Fruit fly (Drosophila melanogaster) whole organism, pupa: ENCODE data around the gene CG46310.

ENCODE experiments used
- CG10348 ChIP-seq: fragments of 200-800 bp; sonication (Bioruptor generic); IDR thresholded peaks from 2 replicates; pipeline ENCODE4 v1.3.6; 2022; ENCODE audit warnings: missing biosample characterization, missing genetic modification characterization
- CG12605 ChIP-seq: fragments of 200-800 bp; sonication (Bioruptor generic); IDR thresholded peaks from 2 replicates; pipeline ENCODE4 v1.3.6; 2022; ENCODE audit warnings: missing biosample characterization, missing genetic modification characterization
- CG13204 ChIP-seq: fragments of 200-800 bp; sonication (Bioruptor generic); optimal IDR thresholded peaks from 2 replicates; lab custom pipeline; 2018; ENCODE audit warnings: missing biosample characterization, mild to moderate bottlenecking, missing genetic modification characterization, moderate library complexity
- CG14655 ChIP-seq: fragments of 200-800 bp; sonication (Bioruptor generic); optimal IDR thresholded peaks from 3 replicates; lab custom pipeline; 2017; ENCODE audit warnings: mild to moderate bottlenecking, missing biosample characterization, missing genetic modification reagents, missing genetic modification characterization
- CG15710 ChIP-seq: fragments of 200-800 bp; sonication (Bioruptor generic); optimal IDR thresholded peaks from 2 replicates; lab custom pipeline; 2018; ENCODE audit warnings: missing biosample characterization, mild to moderate bottlenecking, missing genetic modification characterization, moderate library complexity
- CG17806 ChIP-seq: fragments of 200-800 bp; sonication (Bioruptor generic); optimal IDR thresholded peaks from 2 replicates; lab custom pipeline; 2018; ENCODE audit warnings: missing biosample characterization, mild to moderate bottlenecking, missing genetic modification characterization, moderate library complexity
- CG32121 ChIP-seq: fragments of 200-800 bp; sonication (Bioruptor generic); IDR thresholded peaks from 2 replicates; pipeline ENCODE4 v1.3.6; 2022; ENCODE audit warnings: missing biosample characterization, missing genetic modification characterization
- CG34367 ChIP-seq: fragments of 200-800 bp; sonication (Bioruptor generic); optimal IDR thresholded peaks from 2 replicates; lab custom pipeline; 2018; ENCODE audit warnings: missing biosample characterization, mild to moderate bottlenecking, missing genetic modification characterization
- CG4496 ChIP-seq: fragments of 200-800 bp; sonication (Bioruptor generic); IDR thresholded peaks from 3 replicates; pipeline ENCODE4 v1.3.6; 2022; ENCODE audit warnings: missing biosample characterization, missing genetic modification characterization
- CG8159 ChIP-seq: fragments of 200-800 bp; sonication (Bioruptor generic); optimal IDR thresholded peaks from 3 replicates; lab custom pipeline; 2018; ENCODE audit warnings: missing biosample characterization, mild to moderate bottlenecking, missing genetic modification characterization, moderate library complexity
- CG8301 ChIP-seq: fragments of 200-800 bp; sonication (Bioruptor generic); optimal IDR thresholded peaks from 2 replicates; lab custom pipeline; 2018; ENCODE audit warnings: missing biosample characterization, mild to moderate bottlenecking, missing genetic modification characterization
- CG9948 ChIP-seq: fragments of 200-800 bp; sonication (Bioruptor generic); optimal IDR thresholded peaks from 2 replicates; lab custom pipeline; 2018; ENCODE audit warnings: missing biosample characterization, mild to moderate bottlenecking, missing genetic modification characterization, moderate library complexity
- D1 ChIP-seq: fragments of 200-800 bp; sonication (Bioruptor generic); optimal IDR thresholded peaks from 2 replicates; lab custom pipeline; 2018; ENCODE audit warnings: missing biosample characterization, mild to moderate bottlenecking, missing genetic modification characterization, moderate library complexity
- EcR ChIP-seq: fragments of 200-800 bp; sonication (Bioruptor generic); optimal IDR thresholded peaks from 3 replicates; lab custom pipeline; 2019; ENCODE audit warnings: missing biosample characterization, missing genetic modification characterization, mild to moderate bottlenecking, moderate library complexity, missing genetic modification reagents
- Ets98B ChIP-seq: fragments of 200-800 bp; sonication (Bioruptor generic); IDR thresholded peaks from 2 replicates; pipeline ENCODE4 v1.3.6; 2022; ENCODE audit warnings: missing biosample characterization, missing genetic modification characterization
- Pif1A ChIP-seq: fragments of 200-800 bp; sonication (Bioruptor generic); optimal IDR thresholded peaks from 3 replicates; lab custom pipeline; 2016; ENCODE audit warnings: missing biosample characterization, missing genetic modification characterization
- Pif1B ChIP-seq: fragments of 200-800 bp; sonication (Bioruptor generic); optimal IDR thresholded peaks from 3 replicates; lab custom pipeline; 2016; ENCODE audit warnings: missing biosample characterization, missing genetic modification characterization
- Snoo ChIP-seq: fragments of 200-800 bp; sonication (Bioruptor generic); optimal IDR thresholded peaks from 3 replicates; lab custom pipeline; 2017; ENCODE audit warnings: missing biosample characterization, mild to moderate bottlenecking, missing genetic modification characterization, inconsistent platforms
- fd96Ca ChIP-seq: fragments of 200-800 bp; sonication (Bioruptor generic); IDR thresholded peaks from 3 replicates; pipeline ENCODE4 v1.3.6; 2022; ENCODE audit warnings: missing biosample characterization, missing genetic modification characterization
- gl ChIP-seq: fragments of 200-800 bp; sonication (Bioruptor generic); optimal IDR thresholded peaks from 2 replicates; lab custom pipeline; 2018; ENCODE audit warnings: missing biosample characterization, mild to moderate bottlenecking, missing genetic modification characterization
- rn ChIP-seq: fragments of 200-800 bp; sonication (Bioruptor generic); IDR thresholded peaks from 2 replicates; pipeline ENCODE4 v1.3.6; 2022; ENCODE audit warnings: missing biosample characterization, missing genetic modification characterization

The CG46310 gene

dm6 chr3R:23176445-23177087 lies 2.9 kb downstream of the CG46310 start:
- no peak for TF ChIP-seq D1 (tag; lab: Kevin White, UChicago)
- no peak for TF ChIP-seq CG15710 (tag; lab: Kevin White, UChicago)
- TF ChIP-seq EcR (GFP tag; lab: Kevin White, UChicago): no peak
- no peak for TF ChIP-seq Ets98B (GFP tag; lab: Robert Waterston, UW)
- peak; percentile 6 for TF ChIP-seq Pif1B (GFP tag; lab: Kevin White, UChicago)
- TF ChIP-seq gl: peak; percentile 14
- TF ChIP-seq CG4496 (GFP tag; lab: Robert Waterston, UW): no peak
- no peak for TF ChIP-seq CG9948
- TF ChIP-seq fd96Ca (GFP tag; lab: Robert Waterston, UW): no peak
- no peak for TF ChIP-seq CG14655
- no peak for TF ChIP-seq CG8301 (tag; lab: Kevin White, UChicago)
- TF ChIP-seq CG32121 (GFP tag; lab: Robert Waterston, UW): no peak
- TF ChIP-seq Pif1A (GFP tag; lab: Kevin White, UChicago): peak; percentile 39
- no peak for TF ChIP-seq CG8159
- TF ChIP-seq CG17806 (tag; lab: Kevin White, UChicago): no peak
- peak; percentile 40 for TF ChIP-seq Snoo (tag; lab: Kevin White, UChicago)
- TF ChIP-seq CG10348 (GFP tag; lab: Robert Waterston, UW): no peak
- TF ChIP-seq CG12605 (GFP tag; lab: Robert Waterston, UW): no peak
- no peak for TF ChIP-seq CG34367 (tag; lab: Kevin White, UChicago)
- no peak for TF ChIP-seq CG13204 (GFP tag; lab: Kevin White, UChicago)
- no peak for TF ChIP-seq rn

dm6 chr3R:23177457-23177856 lies 3.8 kb downstream of the CG46310 start:
- TF ChIP-seq CG8159: no peak
- no peak for TF ChIP-seq CG34367 (tag; lab: Kevin White, UChicago)
- no peak for TF ChIP-seq rn
- TF ChIP-seq Pif1B (GFP tag; lab: Kevin White, UChicago): no peak
- no peak for TF ChIP-seq CG8301 (tag; lab: Kevin White, UChicago)
- no peak for TF ChIP-seq CG4496 (GFP tag; lab: Robert Waterston, UW)
- TF ChIP-seq CG9948: no peak
- TF ChIP-seq CG32121 (GFP tag; lab: Robert Waterston, UW): no peak
- TF ChIP-seq CG10348 (GFP tag; lab: Robert Waterston, UW): no peak
- TF ChIP-seq EcR (GFP tag; lab: Kevin White, UChicago): no peak
- TF ChIP-seq Snoo (tag; lab: Kevin White, UChicago): no peak
- TF ChIP-seq Pif1A (GFP tag; lab: Kevin White, UChicago): no peak
- no peak for TF ChIP-seq fd96Ca (GFP tag; lab: Robert Waterston, UW)
- TF ChIP-seq gl: no peak
- no peak for TF ChIP-seq CG14655
- no peak for TF ChIP-seq CG12605 (GFP tag; lab: Robert Waterston, UW)
- no peak for TF ChIP-seq CG17806 (tag; lab: Kevin White, UChicago)
- TF ChIP-seq Ets98B (GFP tag; lab: Robert Waterston, UW): no peak

dm6 chr3R:23178052-23178591 lies 4.4 kb downstream of the CG46310 start:
- TF ChIP-seq CG32121 (GFP tag; lab: Robert Waterston, UW) (0 out of 2 replicates have a peak, but pooled peaks have one; percentile 8), Pif1B (GFP tag; lab: Kevin White, UChicago) (no peak), D1 (tag; lab: Kevin White, UChicago) (no peak)

- TF ChIP-seq Ets98B (GFP tag; lab: Robert Waterston, UW) (no peak), CG9948 (no peak), CG4496 (GFP tag; lab: Robert Waterston, UW) (no peak), fd96Ca (GFP tag; lab: Robert Waterston, UW) (no peak), D1 (tag; lab: Kevin White, UChicago) (no peak), CG8301 (tag; lab: Kevin White, UChicago) (no peak), CG8159 (no peak), CG15710 (tag; lab: Kevin White, UChicago) (no peak), CG17806 (tag; lab: Kevin White, UChicago) (no peak), Pif1B (GFP tag; lab: Kevin White, UChicago) (no peak), gl (no peak), CG14655 (no peak), Snoo (tag; lab: Kevin White, UChicago) (no peak), rn (no peak), CG34367 (tag; lab: Kevin White, UChicago) (no peak)
- TF ChIP-seq, all 21 proteins: peak for 0
These were observed 5.7 kb downstream of the CG46310 start for dm6 chr3R:23179336-23179735.

- TF ChIP-seq fd96Ca (GFP tag; lab: Robert Waterston, UW) (no peak), CG17806 (tag; lab: Kevin White, UChicago) (no peak), CG13204 (GFP tag; lab: Kevin White, UChicago) (no peak), gl (no peak), Snoo (tag; lab: Kevin White, UChicago) (no peak), CG15710 (tag; lab: Kevin White, UChicago) (no peak), CG8301 (tag; lab: Kevin White, UChicago) (peak; percentile 21), CG10348 (GFP tag; lab: Robert Waterston, UW) (no peak)
These were observed 7.4 kb downstream of the CG46310 start for dm6 chr3R:23180980-23181630.
